Worm (Caenorhabditis elegans): Measurements from ENCODE around the gene srx-47.

ce11 chrV:9391959-9392358 is 42.2 kb downstream of the srx-47 start:
- no peak for TF ChIP-seq pha-4 (tag; optimal IDR thresholded peaks at IDR 0.05)
- TF ChIP-seq M03D4.4 (tag; optimal IDR thresholded peaks at IDR 0.05): no peak
- TF ChIP-seq nhr-28 (tag; optimal IDR thresholded peaks at IDR 0.05): no peak
- TF ChIP-seq unc-62 (GFP tag; optimal IDR thresholded peaks at IDR 0.05): no peak
- TF ChIP-seq mep-1 (tag; optimal IDR thresholded peaks at IDR 0.05): no peak
- no peak for TF ChIP-seq elt-3 (tag; optimal IDR thresholded peaks at IDR 0.05)
- no peak for TF ChIP-seq lin-13 (tag; optimal IDR thresholded peaks at IDR 0.05)
- no peak for TF ChIP-seq ces-1 (GFP tag; optimal IDR thresholded peaks at IDR 0.05)

Measured in whole organism, mixed stage, embryonic.